Fruit fly (Drosophila melanogaster) ovary, adult (tissue): ENCODE data around the gene aos.

Experiments
- CG17801 ChIP-seq: fragments of 200-800 bp; optimal IDR thresholded peaks from 2 replicates; lab custom pipeline; 2019; ENCODE audit warnings: missing biosample characterization, mild to moderate bottlenecking, missing genetic modification characterization, moderate library complexity; ENCODE audit not compliant: partially characterized antibody

aos gene

DNA sequence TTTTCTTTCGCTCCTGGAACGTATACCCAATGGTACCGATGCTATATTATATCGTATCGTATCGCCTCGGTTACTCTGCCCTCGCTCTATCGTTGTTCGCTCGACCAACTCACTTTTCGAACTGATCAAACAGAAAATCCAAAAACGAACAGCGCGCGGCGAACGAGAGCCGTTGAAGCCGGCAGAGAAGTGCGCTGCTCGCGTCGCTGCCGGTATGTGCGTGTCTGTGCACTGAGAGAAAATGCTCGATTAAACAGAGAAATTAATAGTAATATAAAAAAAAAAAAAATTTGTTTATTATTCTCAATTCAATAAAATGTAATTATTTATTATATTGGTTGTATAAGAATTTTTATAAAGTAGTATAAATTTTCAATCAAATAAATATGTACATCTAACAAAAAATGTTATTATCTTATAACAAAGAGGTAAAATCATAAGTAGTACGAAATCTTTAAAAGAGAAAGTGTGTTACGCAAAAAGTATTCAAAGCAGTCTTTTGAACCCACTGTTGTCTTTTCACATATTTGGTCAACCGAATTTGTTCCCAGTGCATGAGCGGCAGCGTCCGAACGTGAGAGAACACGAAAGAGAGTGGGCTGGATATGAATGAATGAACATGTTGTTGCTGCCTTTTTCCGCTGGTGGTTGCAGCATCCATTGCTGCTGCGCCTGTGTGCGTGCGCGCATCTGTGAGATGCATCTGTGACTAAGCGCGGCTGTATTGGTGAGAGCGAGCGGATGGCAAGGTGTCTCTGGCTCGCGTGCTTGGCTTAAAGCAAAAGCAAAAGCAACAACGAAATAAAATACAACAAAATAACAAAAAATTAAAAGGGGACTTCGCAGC is at the start of gene aos:
aos (minus strand) TSS at position 127 of the 847 bp plus-strand sequence.
- peak; percentile 75 for TF ChIP-seq CG17801 (GFP tag; lab: Kevin White, UChicago)

DNA sequence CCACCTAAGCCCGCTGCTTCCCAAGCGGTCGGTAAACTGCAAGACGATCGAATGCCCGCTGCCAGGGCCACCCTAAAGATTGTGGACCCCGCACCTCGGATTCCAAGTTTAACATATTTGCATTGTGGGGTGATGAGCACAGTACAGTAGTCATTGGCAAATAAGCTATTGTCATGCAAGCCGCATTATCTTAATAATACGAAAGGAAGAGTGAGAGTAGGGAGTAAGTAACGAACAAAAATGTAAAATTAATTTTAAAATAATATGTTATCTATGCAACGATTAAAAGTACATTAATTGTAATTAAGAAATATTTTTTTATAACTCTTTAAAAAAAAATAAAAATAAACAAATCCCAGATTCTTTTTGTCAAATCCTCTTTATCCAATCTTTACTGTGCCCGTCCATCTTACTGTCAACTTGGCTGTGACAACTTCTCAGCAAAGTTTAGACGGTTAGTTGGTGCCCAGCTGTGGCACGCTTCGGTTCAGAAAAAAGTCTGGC is 13.8 kb upstream of the aos start, which contains the start of gene st:
st (plus strand) TSS at position 454 of the 504 bp plus-strand sequence.
- TF ChIP-seq CG17801 (GFP tag; lab: Kevin White, UChicago): peak; percentile 26

DNA sequence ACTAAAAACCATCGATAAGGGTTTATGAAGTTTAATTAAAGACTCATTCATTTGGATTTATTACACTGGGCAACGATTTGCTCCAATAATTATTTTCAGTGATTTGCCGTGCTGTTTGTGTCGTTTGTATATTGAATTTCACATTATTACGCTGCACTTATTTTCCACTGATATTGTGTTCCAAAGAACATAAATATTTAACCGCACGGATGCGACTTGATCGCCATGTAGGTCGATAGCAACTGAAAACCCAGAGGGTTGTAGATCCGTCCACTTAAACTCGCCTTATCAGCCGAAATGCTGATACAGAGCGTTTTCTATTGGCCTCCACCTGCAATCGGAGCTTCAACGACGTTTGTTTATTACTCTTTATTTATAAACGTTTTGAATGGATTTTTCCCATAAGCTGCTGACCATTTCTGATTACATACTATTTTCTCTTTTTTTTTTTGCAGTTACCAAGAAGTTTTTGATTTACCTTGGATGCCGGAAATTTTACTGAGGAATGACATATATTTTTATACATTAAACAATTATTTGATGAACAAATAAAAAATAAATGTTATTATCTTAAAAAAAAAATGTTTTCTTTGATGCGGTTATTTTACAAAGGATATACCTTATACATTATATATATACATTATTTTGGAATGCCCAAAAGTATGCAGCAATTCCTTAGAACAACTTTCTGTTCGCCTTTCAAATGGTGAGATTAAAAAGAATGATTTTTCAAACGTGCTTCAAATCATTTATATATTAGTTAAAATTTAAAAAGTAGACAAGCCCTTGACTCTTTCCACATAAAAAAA is 12.7 kb upstream of the aos start, which contains the start of gene CG42514:
CG42514 (minus strand) TSS at position 248 of the 809 bp plus-strand sequence.
- no peak for TF ChIP-seq CG17801 (GFP tag; lab: Kevin White, UChicago)

DNA sequence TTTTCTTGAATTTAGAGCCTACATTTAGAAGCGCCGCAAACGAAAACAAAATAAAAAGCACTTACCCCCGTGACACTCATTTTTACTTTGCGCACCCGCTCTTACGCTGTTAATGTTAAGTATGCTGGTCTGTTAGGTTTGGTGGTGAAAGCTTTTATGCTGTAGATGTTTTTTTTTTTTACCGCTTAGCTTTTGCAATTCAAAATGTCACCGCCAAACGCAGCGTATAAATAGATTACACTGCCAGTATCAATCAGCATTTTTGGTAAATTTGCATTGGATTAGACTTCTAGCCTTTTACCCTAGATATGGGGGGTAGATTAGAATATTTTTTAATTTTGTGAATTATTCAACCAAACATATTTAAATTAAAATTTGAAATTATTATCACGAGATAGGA is 11.8 kb upstream of the aos start:
- TF ChIP-seq CG17801 (GFP tag; lab: Kevin White, UChicago): no peak

DNA sequence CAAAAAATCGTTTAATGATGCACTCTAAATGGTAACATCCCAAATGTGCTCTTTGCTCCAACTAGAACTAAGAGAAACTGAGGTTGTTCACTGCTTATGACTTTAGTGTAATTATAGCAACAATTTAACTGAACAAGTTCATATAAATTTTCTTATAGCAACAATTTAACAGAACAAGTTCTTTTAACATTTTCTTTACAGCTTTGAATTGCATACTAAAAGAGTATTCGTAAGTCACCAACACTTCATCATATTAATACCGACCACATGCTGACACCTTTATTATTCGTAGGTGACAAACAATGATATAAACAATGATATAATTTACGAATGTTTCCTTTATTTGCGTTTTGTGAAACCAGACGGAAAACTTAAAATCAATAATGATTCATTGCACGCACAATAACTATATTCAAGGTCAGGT is 11.2 kb upstream of the aos start:
- no peak for TF ChIP-seq CG17801 (GFP tag; lab: Kevin White, UChicago)

DNA sequence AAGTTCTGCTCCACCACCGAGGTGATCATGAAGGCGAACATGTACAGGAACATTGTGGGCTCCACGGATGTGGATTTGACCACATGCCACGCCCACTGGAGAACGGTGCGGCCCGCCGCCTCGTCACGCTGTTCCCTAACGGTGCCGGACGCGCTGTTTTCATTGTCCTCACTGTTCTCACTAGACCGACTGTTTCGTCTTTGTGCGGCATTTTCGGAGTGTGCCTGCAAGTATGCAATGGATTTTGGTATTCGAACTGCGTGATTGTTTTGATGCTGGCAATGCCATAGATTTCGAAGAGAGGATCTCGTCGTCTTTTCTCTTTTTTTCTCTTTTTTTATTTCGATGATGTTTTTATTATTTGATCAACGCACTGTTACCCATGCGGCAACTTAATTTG is 10.3 kb upstream of the aos start:
- no peak for TF ChIP-seq CG17801 (GFP tag; lab: Kevin White, UChicago)

DNA sequence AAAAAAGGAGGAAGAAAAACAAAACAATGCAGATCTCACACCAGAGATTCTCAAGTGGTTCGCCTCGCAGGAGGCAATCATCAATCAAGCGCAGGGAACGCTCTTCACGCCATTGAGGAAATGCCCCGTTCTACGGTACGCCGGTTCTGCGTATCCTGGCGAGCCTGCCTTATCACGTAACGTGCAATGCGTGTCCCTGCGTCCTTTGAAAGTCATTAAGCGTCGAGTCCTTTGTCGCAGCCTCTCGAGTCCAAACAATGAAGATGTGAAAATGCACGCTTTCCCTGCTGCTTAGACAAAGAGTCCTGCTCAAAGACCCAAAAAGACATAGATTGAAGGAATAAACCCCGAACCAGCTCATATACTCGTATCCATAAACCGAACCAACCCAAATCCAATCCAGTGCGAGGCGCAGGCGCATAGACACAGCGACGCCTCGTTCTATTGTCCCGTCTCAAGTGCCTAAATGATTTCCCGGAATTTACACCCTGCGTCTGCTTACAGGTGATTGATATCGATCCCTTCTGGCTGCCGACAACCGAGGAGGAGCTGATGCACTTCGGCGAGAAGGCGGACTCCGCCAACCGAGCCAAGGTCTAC is 7.7 kb upstream of the aos start:
- no peak for TF ChIP-seq CG17801 (GFP tag; lab: Kevin White, UChicago)

DNA sequence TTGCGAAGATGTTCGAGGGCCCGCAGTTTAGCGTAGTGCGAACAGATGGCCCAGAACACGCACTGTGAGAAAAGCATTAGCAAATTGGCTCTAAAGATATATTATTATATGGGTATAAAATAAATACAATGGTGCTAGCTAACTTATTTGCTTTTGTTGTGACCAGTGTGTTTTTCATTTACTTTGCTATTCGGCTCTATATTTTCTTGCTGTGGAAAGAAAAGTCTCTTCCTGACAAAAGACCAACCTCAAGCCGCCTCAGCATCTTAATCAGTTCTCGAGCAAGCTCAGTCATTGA is 7.1 kb upstream of the aos start:
- TF ChIP-seq CG17801 (GFP tag; lab: Kevin White, UChicago): no peak

DNA sequence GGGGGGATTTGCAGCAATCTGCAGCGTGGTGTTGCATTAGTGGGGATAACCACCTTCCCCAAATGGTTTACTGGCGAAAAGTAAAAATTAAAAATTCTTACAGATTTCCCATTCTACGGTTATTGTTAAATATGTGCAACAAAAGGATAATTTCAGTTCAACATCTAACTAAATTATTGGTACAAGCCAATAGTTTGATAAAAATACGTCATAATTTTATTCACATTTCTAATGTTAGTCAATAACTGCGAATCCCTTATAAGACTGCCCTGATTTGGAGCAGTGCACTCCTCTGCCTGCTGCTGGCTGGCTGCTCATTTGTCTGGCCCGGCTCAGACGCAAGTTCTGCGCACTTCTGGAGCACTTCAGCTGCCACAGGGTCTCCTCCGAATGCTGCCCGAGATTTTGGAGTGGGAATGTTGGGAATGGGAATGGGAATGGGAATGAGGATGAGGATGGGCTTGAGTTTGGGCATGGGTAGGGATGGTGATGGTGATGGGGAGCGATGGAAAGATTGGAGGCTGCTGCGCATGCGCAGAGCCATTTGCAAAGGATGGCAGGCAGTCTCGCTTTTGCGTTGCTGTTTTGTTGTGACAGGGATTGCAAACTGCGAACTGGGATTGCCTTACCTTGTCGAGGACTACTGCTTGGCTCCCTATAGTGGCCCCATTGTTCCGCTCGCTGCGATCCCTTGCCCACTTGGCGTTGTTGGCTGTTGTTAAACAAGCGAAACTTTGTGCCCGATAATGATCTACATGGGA is 6.6 kb upstream of the aos start:
- TF ChIP-seq CG17801 (GFP tag; lab: Kevin White, UChicago): no peak

DNA sequence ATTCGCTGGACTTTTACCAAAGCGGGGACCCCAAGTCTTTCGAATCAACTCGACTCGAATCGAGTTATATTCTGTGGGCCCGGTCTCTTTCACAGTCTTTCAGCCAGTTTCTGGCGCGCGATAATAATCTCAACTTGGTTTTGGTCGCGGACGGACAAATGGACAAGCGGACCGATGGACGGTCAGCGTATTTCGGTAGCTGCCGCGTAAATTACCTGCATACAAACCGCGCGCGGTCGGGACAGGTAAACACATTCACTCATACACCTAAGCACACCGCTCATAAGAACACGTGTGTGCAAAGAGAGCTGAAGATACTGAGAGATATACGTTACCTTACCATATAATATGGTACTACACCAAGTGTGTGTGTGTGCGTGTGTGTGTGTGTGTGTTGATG is 5.8 kb upstream of the aos start:
- TF ChIP-seq CG17801 (GFP tag; lab: Kevin White, UChicago): no peak

DNA sequence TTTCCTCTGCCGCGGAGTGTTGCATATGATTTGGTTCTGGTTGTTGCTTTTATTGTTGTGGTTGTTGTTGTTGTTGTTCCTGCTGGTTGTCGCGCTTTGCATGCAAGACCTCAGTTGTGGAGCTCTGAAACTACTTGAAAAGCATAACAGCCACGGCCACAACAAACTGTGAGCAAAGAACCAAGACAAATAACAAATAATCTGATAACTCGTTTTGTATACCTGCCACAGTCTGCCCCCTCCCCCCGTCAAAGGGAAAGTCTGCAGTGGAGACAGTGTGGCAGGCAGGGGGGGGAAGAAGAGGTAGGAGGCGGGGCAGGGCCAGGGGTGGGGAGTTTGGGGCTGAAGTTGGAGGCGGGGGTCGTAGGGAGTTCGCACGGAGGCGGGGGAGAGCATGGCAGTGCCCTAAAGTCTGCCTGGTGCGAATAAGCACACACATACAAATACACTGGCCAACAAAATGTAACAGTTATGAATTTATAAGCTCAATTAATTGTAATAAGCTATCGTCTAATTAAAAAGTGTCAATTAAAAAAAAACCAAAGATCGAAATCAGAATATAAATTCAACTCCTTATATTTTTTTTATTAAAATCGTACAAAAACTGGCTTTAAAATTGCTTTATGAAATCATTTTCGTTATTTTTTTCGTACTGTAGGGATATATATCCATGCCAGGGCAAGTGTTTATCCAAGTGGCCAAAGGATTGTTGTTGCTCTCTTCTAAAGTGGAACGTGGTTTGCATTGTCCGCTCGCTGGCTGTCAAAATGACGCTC is 5.2 kb upstream of the aos start:
- TF ChIP-seq CG17801 (GFP tag; lab: Kevin White, UChicago): no peak

DNA sequence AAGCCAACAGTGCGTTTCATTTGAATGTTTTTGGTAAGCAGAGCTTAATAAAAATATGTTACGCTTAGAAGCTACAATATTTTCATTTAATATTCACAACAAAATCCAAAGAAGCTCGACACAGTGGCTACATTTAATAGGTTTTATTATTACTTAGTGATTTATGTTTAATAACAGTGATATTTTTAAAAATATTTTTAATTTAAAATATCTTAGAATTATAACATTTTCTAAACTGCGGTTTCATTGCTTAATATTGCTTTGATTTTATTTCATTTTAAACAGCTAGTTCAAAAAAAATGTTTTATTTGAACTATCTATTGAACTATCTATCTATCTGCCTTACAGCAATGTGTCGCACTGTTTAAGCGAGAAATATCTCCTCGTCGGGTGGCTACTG is 4.4 kb upstream of the aos start:
- TF ChIP-seq CG17801 (GFP tag; lab: Kevin White, UChicago): no peak

DNA sequence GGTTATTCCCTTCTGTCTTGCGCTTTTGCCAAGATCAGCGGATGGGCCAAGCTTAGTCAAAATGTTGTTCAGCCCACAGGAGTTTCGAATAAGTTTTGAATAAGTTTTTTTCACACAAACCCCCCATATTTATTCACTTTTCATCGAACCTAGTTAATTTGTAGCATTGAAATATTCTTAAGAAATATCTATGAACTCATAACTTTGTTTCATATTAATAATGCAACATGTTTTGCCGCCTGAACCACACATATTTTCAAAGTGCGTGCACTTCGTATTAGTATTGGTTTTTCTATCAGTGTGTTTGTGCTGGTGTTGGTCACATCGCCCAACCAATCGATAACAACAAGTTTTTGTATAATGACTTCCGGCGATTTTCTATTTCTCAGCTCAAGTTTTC is 3.1 kb upstream of the aos start:
- no peak for TF ChIP-seq CG17801 (GFP tag; lab: Kevin White, UChicago)
